Fruit fly (Drosophila melanogaster): ENCODE measurements around the gene Eig71Ef.

Gene Eig71Ef

DNA sequence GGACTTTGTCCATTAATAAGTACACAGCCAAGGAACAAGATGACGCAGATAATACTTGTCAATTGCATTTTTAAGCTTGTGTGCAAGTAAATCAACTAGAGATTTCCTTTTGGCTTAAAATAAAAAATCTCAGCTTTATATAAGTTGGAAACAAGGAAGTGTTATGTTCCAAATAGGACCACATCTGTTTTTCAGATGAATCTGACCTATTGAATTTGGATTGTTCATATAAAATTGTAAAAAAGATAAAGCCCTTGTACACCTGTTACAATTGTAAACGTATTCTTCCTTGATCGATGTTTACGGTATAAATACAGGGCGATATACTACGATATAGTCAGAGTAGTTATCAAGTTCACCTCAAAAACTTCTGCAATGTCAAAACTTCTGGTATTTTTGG lies at the start of gene Eig71Ef, which contains the start of gene Eig71Eg:
Gene Eig71Ef (minus strand): TSS at position 101 of the 400 bp plus-strand sequence.
Gene Eig71Eg (plus strand): TSS at position 339 of the 400 bp plus-strand sequence.
- TF ChIP-seq CG30403 (GFP tag; optimal IDR thresholded peaks at IDR 0.05), result no peak
- TF ChIP-seq CG34422 (GFP tag; IDR thresholded peaks at IDR 0.05), result no peak
- TF ChIP-seq Lim3 (GFP tag; IDR thresholded peaks at IDR 0.05), result no peak
- no peak for TF ChIP-seq gem (tag; optimal IDR thresholded peaks at IDR 0.05)
- no peak for TF ChIP-seq lilli (GFP tag; optimal IDR thresholded peaks at IDR 0.05)
- no peak for TF ChIP-seq CkIIα-i1 (GFP tag; IDR thresholded peaks at IDR 0.05)
- TF ChIP-seq hb (GFP tag; IDR thresholded peaks at IDR 0.05; ENCODE audit: partially characterized antibody), result no peak
- TF ChIP-seq nau (GFP tag; optimal IDR thresholded peaks at IDR 0.05), result no peak
- no peak for TF ChIP-seq Taf1 (GFP tag; IDR thresholded peaks at IDR 0.05)
- TF ChIP-seq Dp (GFP tag; optimal IDR thresholded peaks at IDR 0.05), result no peak
- no peak for TF ChIP-seq rib (GFP tag; IDR thresholded peaks at IDR 0.05)
- no peak for TF ChIP-seq ind (GFP tag; optimal IDR thresholded peaks at IDR 0.05)
- no peak for TF ChIP-seq NC2α (GFP tag; optimal IDR thresholded peaks at IDR 0.05)
- TF ChIP-seq Rfx (GFP tag; IDR thresholded peaks at IDR 0.05), result no peak
- no peak for TF ChIP-seq CG11504 (tag; optimal IDR thresholded peaks at IDR 0.05)
- TF ChIP-seq CG2129 (GFP tag; IDR thresholded peaks at IDR 0.05; ENCODE audit: partially characterized antibody), result no peak
- TF ChIP-seq fd64A (GFP tag; optimal IDR thresholded peaks at IDR 0.05), result no peak
- no peak for TF ChIP-seq sob (GFP tag; IDR thresholded peaks at IDR 0.05)
- TF ChIP-seq CG18262 (tag; optimal IDR thresholded peaks at IDR 0.05), result no peak

DNA sequence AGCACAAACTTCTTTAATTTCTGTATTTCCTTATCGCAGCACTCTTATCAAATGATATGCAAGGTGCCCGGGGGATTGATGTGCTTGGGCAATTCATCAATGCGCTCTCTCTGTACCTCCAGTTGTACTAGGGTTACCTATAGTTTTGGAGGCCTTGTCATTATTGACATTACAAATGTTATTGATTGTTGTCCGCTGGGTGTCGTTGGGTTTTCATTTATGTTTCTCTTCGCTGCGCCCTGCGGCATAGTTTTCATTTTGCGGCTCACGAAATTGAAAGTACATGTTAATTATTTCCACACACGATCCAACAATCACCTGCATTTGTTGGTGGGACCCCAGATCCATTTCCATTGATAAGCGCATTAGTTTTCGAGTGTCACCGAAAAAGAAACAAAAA lies 49.0 kb upstream of the Eig71Ef start:
- TF ChIP-seq CG30431 (GFP tag; optimal IDR thresholded peaks at IDR 0.05) (no peak), bbx (GFP tag; IDR thresholded peaks at IDR 0.05; ENCODE audit: partially characterized antibody) (no peak), exex (tag; optimal IDR thresholded peaks at IDR 0.05) (peak; percentile 9), sqz (GFP tag; optimal IDR thresholded peaks at IDR 0.05) (peak; percentile 2), Med (GFP tag) (peak; percentile 69), Hr3 (GFP tag; optimal IDR thresholded peaks at IDR 0.05) (no peak), odd (GFP tag; optimal IDR thresholded peaks at IDR 0.05) (no peak), CG17612 (GFP tag; IDR thresholded peaks at IDR 0.05) (no peak), crc (GFP tag; optimal IDR thresholded peaks at IDR 0.05) (no peak), oc (tag; optimal IDR thresholded peaks at IDR 0.05) (peak; percentile 28), p53 (GFP tag; optimal IDR thresholded peaks at IDR 0.05) (no peak), Kr (GFP tag; optimal IDR thresholded peaks at IDR 0.05) (peak; percentile 2), CG10431 (GFP tag; optimal IDR thresholded peaks at IDR 0.05) (peak; percentile 54), fu2 (GFP tag; optimal IDR thresholded peaks at IDR 0.05) (no peak), CG2678 (tag; optimal IDR thresholded peaks at IDR 0.05) (peak; percentile 28), CG10543 (GFP tag; optimal IDR thresholded peaks at IDR 0.05) (peak; percentile 34), cwo (GFP tag; optimal IDR thresholded peaks at IDR 0.05) (no peak), Elba2 (GFP tag; optimal IDR thresholded peaks at IDR 0.05) (no peak), Myb (GFP tag; optimal IDR thresholded peaks at IDR 0.05) (no peak), CG31224 (GFP tag; IDR thresholded peaks at IDR 0.05) (no peak), fd64A (GFP tag; optimal IDR thresholded peaks at IDR 0.05) (peak; percentile 28), CG14710 (tag; optimal IDR thresholded peaks at IDR 0.05) (peak; percentile 11), Asciz (GFP tag; optimal IDR thresholded peaks at IDR 0.05) (peak; percentile 36), CG9215 (GFP tag; IDR thresholded peaks at IDR 0.05) (no peak), gro (GFP tag; optimal IDR thresholded peaks at IDR 0.05) (no peak), B-H1 (GFP tag; IDR thresholded peaks at IDR 0.05) (no peak), Hr51 (GFP tag; optimal IDR thresholded peaks at IDR 0.05) (no peak), eve (GFP tag; optimal IDR thresholded peaks at IDR 0.05) (peak in 1 of 2 experiments; percentile 38), CG15696 (tag; optimal IDR thresholded peaks at IDR 0.05) (peak; percentile 47), CG12659 (GFP tag; optimal IDR thresholded peaks at IDR 0.05) (no peak), otp (GFP tag; IDR thresholded peaks at IDR 0.05) (peak; percentile 56; the same call in 1 of the 3 replicates), CG12236 (GFP tag; optimal IDR thresholded peaks at IDR 0.05) (no peak), CG9932 (GFP tag; IDR thresholded peaks at IDR 0.05) (no peak)

Data from whole organism, embryonic.